Worm (Caenorhabditis elegans) whole organism, young adult: ENCODE data around the gene Y73B6BL.44.
A peak's percentile ranks its signal among the peaks of the same experiment; 100 is the strongest.

ENCODE experiments used
- C17E4.6 ChIP-seq: fragments of 200-800 bp; sonication (Bioruptor generic); IDR thresholded peaks from 2 replicates; pipeline ENCODE4 v1.3.6; 2022; ENCODE audit warnings: missing genetic modification reagents, missing genetic modification characterization, missing compliant biosample characterization
- F37B4.10 ChIP-seq: fragments of 200-800 bp; sonication (Bioruptor generic); IDR thresholded peaks from 2 replicates; pipeline ENCODE4 v1.3.6; 2022; ENCODE audit warnings: missing genetic modification characterization, missing compliant biosample characterization
- F39B2.1 ChIP-seq: fragments of 200-800 bp; sonication (Bioruptor generic); IDR thresholded peaks from 2 replicates; pipeline ENCODE4 v1.3.6; 2022; ENCODE audit warnings: missing genetic modification reagents, missing genetic modification characterization, missing compliant biosample characterization
- F49E8.2 ChIP-seq: sonication (generic microtip); optimal IDR thresholded peaks from 3 replicates; lab custom pipeline; 2017; ENCODE audit warnings: missing genetic modification characterization, mild to moderate bottlenecking, missing compliant biosample characterization, antibody characterized with exemption, moderate library complexity; ENCODE audit not compliant: insufficient read depth
- K12H6.12 ChIP-seq: fragments of 200-800 bp; sonication (Bioruptor generic); optimal IDR thresholded peaks from 2 replicates; lab custom pipeline; 2018; ENCODE audit warnings: mild to moderate bottlenecking, missing genetic modification characterization, missing compliant biosample characterization
- T26A5.8 ChIP-seq: sonication (generic microtip); optimal IDR thresholded peaks from 2 replicates; lab custom pipeline; 2016; ENCODE audit warnings: missing genetic modification characterization, missing compliant biosample characterization
- Y53F4B.3 ChIP-seq: fragments of 200-800 bp; sonication (Bioruptor generic); IDR thresholded peaks from 2 replicates; pipeline ENCODE4 v1.3.6; 2022; ENCODE audit warnings: missing genetic modification reagents, missing genetic modification characterization, missing compliant biosample characterization
- Y67H2A.10 ChIP-seq: fragments of 200-800 bp; sonication (Bioruptor generic); conservative IDR thresholded peaks from 2 replicates; pipeline ENCODE4 v1.3.6; 2022; ENCODE audit warnings: missing genetic modification reagents, missing genetic modification characterization, missing compliant biosample characterization
- Y95B8A.8 ChIP-seq: fragments of 200-800 bp; sonication (Bioruptor generic); IDR thresholded peaks from 2 replicates; pipeline ENCODE4 v1.3.6; 2022; ENCODE audit warnings: missing genetic modification reagents, missing genetic modification characterization, missing compliant biosample characterization
- aptf-3 ChIP-seq: fragments of 200-800 bp; sonication (Bioruptor generic); IDR thresholded peaks from 2 replicates; pipeline ENCODE4 v1.3.6; 2022; ENCODE audit warnings: missing genetic modification characterization, missing compliant biosample characterization
- attf-3 ChIP-seq: fragments of 200-800 bp; sonication (Bioruptor generic); conservative IDR thresholded peaks from 2 replicates; pipeline ENCODE4 v1.3.6; 2022; ENCODE audit warnings: missing genetic modification reagents, missing genetic modification characterization, missing compliant biosample characterization
- bed-2 ChIP-seq: fragments of 200-800 bp; sonication (Bioruptor generic); IDR thresholded peaks from 2 replicates; pipeline ENCODE4 v1.3.6; 2022; ENCODE audit warnings: missing genetic modification reagents, missing genetic modification characterization, missing compliant biosample characterization
- ceh-100 ChIP-seq: fragments of 200-800 bp; sonication (Bioruptor generic); IDR thresholded peaks from 2 replicates; pipeline ENCODE4 v1.3.6; 2022; ENCODE audit warnings: missing genetic modification reagents, missing genetic modification characterization, missing compliant biosample characterization
- ceh-40 ChIP-seq: fragments of 200-800 bp; sonication (Bioruptor generic); IDR thresholded peaks from 2 replicates; pipeline ENCODE4 v1.3.6; 2022; ENCODE audit warnings: missing genetic modification characterization, missing compliant biosample characterization
- egrh-3 ChIP-seq: fragments of 200-800 bp; sonication (Bioruptor generic); IDR thresholded peaks from 2 replicates; pipeline ENCODE4 v1.3.6; 2022; ENCODE audit warnings: missing genetic modification reagents, missing genetic modification characterization, missing compliant biosample characterization
- hsf-1 ChIP-seq: fragments of 200-800 bp; sonication (Bioruptor generic); IDR thresholded peaks from 2 replicates; pipeline ENCODE4 v1.3.6; 2022; ENCODE audit warnings: missing genetic modification reagents, missing genetic modification characterization, missing compliant biosample characterization
- lin-35 ChIP-seq, 3 experiments: fragments of 150-350 bp in 2 of 3; sonication (generic microtip) in 1 of 3; optimal IDR thresholded peaks; 2 replicates each; lab custom pipeline; 2014 to 2018; ENCODE audit warnings: missing biosample characterization in 3 of 3, missing genetic modification characterization in 3 of 3, missing genetic modification reagents in 3 of 3
- lin-40 ChIP-seq: sonication (generic microtip); optimal IDR thresholded peaks from 2 replicates; lab custom pipeline; 2016; ENCODE audit warnings: missing genetic modification characterization, mild to moderate bottlenecking, missing compliant biosample characterization, missing genotype, missing genetic modification reagents
- lsl-1 ChIP-seq: fragments of 200-800 bp; sonication (Bioruptor generic); optimal IDR thresholded peaks from 2 replicates; lab custom pipeline; 2018; ENCODE audit warnings: mild to moderate bottlenecking, missing genetic modification characterization, moderate library complexity, missing compliant biosample characterization
- mel-28 ChIP-seq: sonication (generic microtip); optimal IDR thresholded peaks from 2 replicates; lab custom pipeline; 2016; ENCODE audit warnings: borderline replicate concordance, mild to moderate bottlenecking, missing genetic modification characterization, missing compliant biosample characterization
- nhr-120 ChIP-seq: fragments of 200-800 bp; sonication (Bioruptor generic); IDR thresholded peaks from 2 replicates; pipeline ENCODE4 v1.3.6; 2022; ENCODE audit warnings: missing genetic modification characterization, missing compliant biosample characterization
- nhr-179 ChIP-seq: sonication (generic microtip); optimal IDR thresholded peaks from 2 replicates; lab custom pipeline; 2016; ENCODE audit warnings: mild to moderate bottlenecking, missing genetic modification characterization, missing compliant biosample characterization
- nhr-80 ChIP-seq: sonication (generic microtip); optimal IDR thresholded peaks from 2 replicates; lab custom pipeline; 2016; ENCODE audit warnings: missing genetic modification characterization, missing compliant biosample characterization
- pha-4 ChIP-seq: fragments of 150-350 bp; sonication (generic microtip); optimal IDR thresholded peaks from 2 replicates; lab custom pipeline; 2014; ENCODE audit warnings: missing biosample characterization, missing genetic modification reagents, missing genetic modification characterization
- snpc-1.1 ChIP-seq: sonication (generic microtip); optimal IDR thresholded peaks from 2 replicates; lab custom pipeline; 2017; ENCODE audit warnings: missing genetic modification characterization, mild to moderate bottlenecking, missing compliant biosample characterization, antibody characterized with exemption, moderate library complexity, missing genotype, missing genetic modification reagents; ENCODE audit not compliant: insufficient read depth
- snpc-3.4 ChIP-seq: sonication (generic microtip); optimal IDR thresholded peaks from 2 replicates; lab custom pipeline; 2017; ENCODE audit warnings: missing genetic modification characterization, mild to moderate bottlenecking, missing compliant biosample characterization, antibody characterized with exemption, moderate library complexity, missing genotype, missing genetic modification reagents
- snpc-4 ChIP-seq, 5 experiments: fragments of 150-350 bp in 1 of 5; sonication (generic microtip) in 4 of 5; optimal IDR thresholded peaks; 2 replicates each; lab custom pipeline; 2014 to 2018; ENCODE audit warnings: missing genetic modification characterization in 5 of 5, missing biosample characterization in 3 of 5, antibody characterized with exemption in 2 of 5, mild to moderate bottlenecking in 2 of 5, missing compliant biosample characterization in 2 of 5, missing genotype in 2 of 5, moderate library complexity in 2 of 5, missing genetic modification reagents in 1 of 5
- unc-130 ChIP-seq: sonication (generic microtip); optimal IDR thresholded peaks from 2 replicates; lab custom pipeline; 2016; ENCODE audit warnings: missing genetic modification reagents, missing genetic modification characterization, missing compliant biosample characterization
- xnd-1 ChIP-seq: sonication (generic microtip); optimal IDR thresholded peaks from 2 replicates; lab custom pipeline; 2016; ENCODE audit warnings: missing genotype, missing genetic modification reagents, missing genetic modification characterization, missing compliant biosample characterization

The Y73B6BL.44 gene

ce11 chrIV:6500433-6500832 is 7.0 kb downstream of the Y73B6BL.44 start:
- no peak for TF ChIP-seq Y53F4B.3 (GFP tag; lab: Robert Waterston, UW)
- TF ChIP-seq F37B4.10 (GFP tag; lab: Robert Waterston, UW) = no peak
- TF ChIP-seq snpc-1.1 (tag; lab: Kevin White, UChicago) = no peak
- TF ChIP-seq mel-28 (tag; lab: Kevin White, UChicago) = no peak
- TF ChIP-seq ceh-100 (GFP tag; lab: Robert Waterston, UW) = no peak

DNA sequence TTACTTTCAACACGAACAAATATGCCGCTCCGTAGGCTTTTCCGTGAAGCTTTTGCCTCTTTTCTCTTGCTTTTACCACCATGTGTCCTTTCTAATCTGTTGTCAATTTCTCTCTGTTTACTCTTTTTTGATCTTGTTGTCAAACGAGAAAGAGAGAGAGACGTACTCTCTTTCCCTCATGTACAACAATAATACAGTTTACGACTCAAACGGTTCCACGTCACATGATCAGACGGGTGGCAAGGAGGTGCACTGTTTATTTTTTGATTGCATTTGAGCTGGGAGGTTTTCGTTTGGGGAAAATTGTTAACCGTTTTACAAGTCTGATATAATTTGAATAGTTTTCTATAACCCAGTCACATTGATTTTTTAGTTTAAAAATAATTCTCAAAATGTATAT is 7.4 kb downstream of the Y73B6BL.44 start:
- no peak for TF ChIP-seq F39B2.1
- peak; percentile 86 for TF ChIP-seq pha-4 (tag; lab: Kevin White, UChicago)
- TF ChIP-seq, all 124 proteins: peak for 1

ce11 chrIV:6501277-6501676 is 7.9 kb downstream of the Y73B6BL.44 start:
- TF ChIP-seq snpc-4 (GFP tag; optimal IDR thresholded peaks at IDR 0.05; lab: Kevin White, UChicago) (peak; percentile 74), snpc-4 (tag; optimal IDR thresholded peaks at IDR 0.05; lab: Kevin White, UChicago) (peak; percentile 67 to 96 (median 90)), snpc-3.4 (peak; percentile 2), snpc-1.1 (tag; lab: Kevin White, UChicago) (peak; percentile 81)

DNA sequence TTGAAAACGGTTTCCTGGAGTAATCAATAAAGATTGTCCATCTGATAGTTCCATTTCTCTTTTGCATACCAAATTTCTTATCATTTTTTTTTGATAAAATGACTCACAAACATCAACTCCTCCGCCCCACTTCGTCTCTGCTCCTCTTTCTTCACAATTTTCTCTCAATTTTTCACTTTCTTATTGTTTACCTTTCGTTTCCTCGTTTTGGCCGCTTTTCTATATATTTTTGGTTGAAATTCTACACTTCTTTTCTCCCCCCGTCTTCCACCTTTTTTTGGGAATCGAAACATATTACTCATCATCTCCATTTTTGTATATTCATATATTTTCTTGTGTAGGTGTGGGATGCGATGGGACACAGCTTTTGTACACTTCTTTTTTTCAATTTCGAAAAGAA is 9.3 kb downstream of the Y73B6BL.44 start:
- TF ChIP-seq K12H6.12 (tag; lab: Kevin White, UChicago) = no peak
- peak; percentile 65 for TF ChIP-seq nhr-80
- TF ChIP-seq lin-40 (tag; lab: Kevin White, UChicago) = no peak
- TF ChIP-seq xnd-1 (tag; lab: Kevin White, UChicago) = no peak
- TF ChIP-seq, all 124 proteins: peak for 1

ce11 chrIV:6506424-6506823 is 13.0 kb downstream of the Y73B6BL.44 start, which contains the start of gene pqn-89:
Gene pqn-89, plus strand, starts transcription at chrIV:6506724.
- TF ChIP-seq unc-130 = no peak
- no peak for TF ChIP-seq nhr-80
- no peak for TF ChIP-seq ceh-40 (GFP tag; lab: Robert Waterston, UW)
- TF ChIP-seq attf-3 (GFP tag; lab: Robert Waterston, UW) = no peak
- no peak for TF ChIP-seq snpc-4 (GFP tag; optimal IDR thresholded peaks at IDR 0.05; lab: Kevin White, UChicago)
- TF ChIP-seq snpc-4 (tag; optimal IDR thresholded peaks at IDR 0.05; lab: Kevin White, UChicago) = no peak
- TF ChIP-seq aptf-3 (GFP tag; lab: Robert Waterston, UW) = no peak
- no peak for TF ChIP-seq Y95B8A.8
- TF ChIP-seq lsl-1 (GFP tag; lab: Kevin White, UChicago) = no peak
- no peak for TF ChIP-seq C17E4.6 (GFP tag; lab: Robert Waterston, UW)
- TF ChIP-seq F49E8.2 (tag; lab: Kevin White, UChicago) = no peak
- no peak for TF ChIP-seq Y67H2A.10 (GFP tag; lab: Robert Waterston, UW)
- no peak for TF ChIP-seq nhr-120
- TF ChIP-seq pha-4 (tag; lab: Kevin White, UChicago) = no peak
- TF ChIP-seq, all 124 proteins: peak for 0

- TF ChIP-seq hsf-1 (GFP tag; lab: Robert Waterston, UW) (no peak), T26A5.8 (tag; lab: Kevin White, UChicago) (no peak), ceh-100 (GFP tag; lab: Robert Waterston, UW) (no peak), nhr-179 (tag; lab: Kevin White, UChicago) (no peak), lin-35 (GFP tag; optimal IDR thresholded peaks at IDR 0.05; lab: Kevin White, UChicago) (no peak), egrh-3 (GFP tag; lab: Robert Waterston, UW) (no peak), bed-2 (GFP tag; lab: Robert Waterston, UW) (no peak)
Measured at ce11 chrIV:6511767-6512166, 18.4 kb downstream of the Y73B6BL.44 start.
